Worm (Caenorhabditis elegans) whole organism, young adult: ENCODE measurements around the gene hmg-1.2.

ENCODE experiments used
- D2030.7 ChIP-seq: fragments of 200-800 bp; sonication (Bioruptor generic); IDR thresholded peaks from 2 replicates; pipeline ENCODE4 v1.3.6; 2022; ENCODE audit warnings: missing genetic modification reagents, missing genetic modification characterization, missing compliant biosample characterization
- F23B12.7 ChIP-seq: sonication (generic microtip); optimal IDR thresholded peaks from 2 replicates; lab custom pipeline; 2017; ENCODE audit warnings: missing genetic modification characterization, mild to moderate bottlenecking, missing compliant biosample characterization, antibody characterized with exemption, moderate library complexity; ENCODE audit not compliant: insufficient read depth
- F37B4.10 ChIP-seq: fragments of 200-800 bp; sonication (Bioruptor generic); IDR thresholded peaks from 2 replicates; pipeline ENCODE4 v1.3.6; 2022; ENCODE audit warnings: missing genetic modification characterization, missing compliant biosample characterization
- F52B5.7 ChIP-seq: sonication (generic microtip); optimal IDR thresholded peaks from 2 replicates; lab custom pipeline; 2016; ENCODE audit warnings: mild to moderate bottlenecking, missing genetic modification characterization, missing compliant biosample characterization
- F57A8.1 ChIP-seq: fragments of 200-800 bp; sonication (Bioruptor generic); optimal IDR thresholded peaks from 2 replicates; lab custom pipeline; 2018; ENCODE audit warnings: mild to moderate bottlenecking, missing genetic modification characterization, moderate library complexity, missing compliant biosample characterization
- F57C9.4 ChIP-seq: sonication (generic microtip); optimal IDR thresholded peaks from 2 replicates; lab custom pipeline; 2017; ENCODE audit warnings: mild to moderate bottlenecking, missing genetic modification characterization, missing compliant biosample characterization
- Y53G8AR.9 ChIP-seq: fragments of 200-800 bp; sonication (Bioruptor generic); conservative IDR thresholded peaks from 2 replicates; pipeline ENCODE4 v1.3.6; 2022; ENCODE audit warnings: missing genetic modification reagents, missing genetic modification characterization, missing compliant biosample characterization
- aptf-2 ChIP-seq: fragments of 200-800 bp; sonication (Bioruptor generic); conservative IDR thresholded peaks from 2 replicates; pipeline ENCODE4 v1.3.6; 2022; ENCODE audit warnings: missing genetic modification reagents, missing genetic modification characterization, missing compliant biosample characterization
- attf-3 ChIP-seq: fragments of 200-800 bp; sonication (Bioruptor generic); conservative IDR thresholded peaks from 2 replicates; pipeline ENCODE4 v1.3.6; 2022; ENCODE audit warnings: missing genetic modification reagents, missing genetic modification characterization, missing compliant biosample characterization
- ceh-100 ChIP-seq: fragments of 200-800 bp; sonication (Bioruptor generic); IDR thresholded peaks from 2 replicates; pipeline ENCODE4 v1.3.6; 2022; ENCODE audit warnings: missing genetic modification reagents, missing genetic modification characterization, missing compliant biosample characterization
- ceh-40 ChIP-seq: fragments of 200-800 bp; sonication (Bioruptor generic); IDR thresholded peaks from 2 replicates; pipeline ENCODE4 v1.3.6; 2022; ENCODE audit warnings: missing genetic modification characterization, missing compliant biosample characterization
- ceh-58 ChIP-seq: fragments of 200-800 bp; sonication (Bioruptor generic); IDR thresholded peaks from 2 replicates; pipeline ENCODE4 v1.3.6; 2022; ENCODE audit warnings: missing genetic modification characterization, missing compliant biosample characterization
- die-1 ChIP-seq: sonication (generic microtip); optimal IDR thresholded peaks from 2 replicates; lab custom pipeline; 2016; ENCODE audit warnings: missing genotype, mild to moderate bottlenecking, missing genetic modification characterization, missing compliant biosample characterization
- egrh-3 ChIP-seq: fragments of 200-800 bp; sonication (Bioruptor generic); IDR thresholded peaks from 2 replicates; pipeline ENCODE4 v1.3.6; 2022; ENCODE audit warnings: missing genetic modification reagents, missing genetic modification characterization, missing compliant biosample characterization
- ets-4 ChIP-seq: fragments of 200-800 bp; sonication (Bioruptor generic); optimal IDR thresholded peaks from 2 replicates; lab custom pipeline; 2018; ENCODE audit warnings: mild to moderate bottlenecking, missing genetic modification characterization, missing compliant biosample characterization
- hlh-26 ChIP-seq: fragments of 200-800 bp; sonication (Bioruptor generic); conservative IDR thresholded peaks from 2 replicates; pipeline ENCODE4 v1.3.6; 2022; ENCODE audit warnings: missing genetic modification reagents, missing genetic modification characterization, missing compliant biosample characterization
- hrde-1 ChIP-seq: sonication (generic microtip); optimal IDR thresholded peaks from 2 replicates; lab custom pipeline; 2016; ENCODE audit warnings: missing genetic modification characterization, mild to moderate bottlenecking, missing compliant biosample characterization, moderate library complexity, missing genotype, missing genetic modification reagents, borderline replicate concordance
- lag-1 ChIP-seq: fragments of 200-800 bp; sonication (Bioruptor generic); IDR thresholded peaks from 2 replicates; pipeline ENCODE4 v1.3.6; 2022; ENCODE audit warnings: missing genetic modification reagents, missing genetic modification characterization, missing compliant biosample characterization
- lin-35 ChIP-seq, 3 experiments: fragments of 150-350 bp in 2 of 3; sonication (generic microtip) in 1 of 3; optimal IDR thresholded peaks; 2 replicates each; lab custom pipeline; 2014 to 2018; ENCODE audit warnings: missing biosample characterization in 3 of 3, missing genetic modification characterization in 3 of 3, missing genetic modification reagents in 3 of 3
- lin-54 ChIP-seq: fragments of 200-800 bp; sonication (Bioruptor generic); optimal IDR thresholded peaks from 2 replicates; lab custom pipeline; 2018; ENCODE audit warnings: mild to moderate bottlenecking, missing genetic modification characterization, missing compliant biosample characterization
- lsl-1 ChIP-seq: fragments of 200-800 bp; sonication (Bioruptor generic); optimal IDR thresholded peaks from 2 replicates; lab custom pipeline; 2018; ENCODE audit warnings: mild to moderate bottlenecking, missing genetic modification characterization, moderate library complexity, missing compliant biosample characterization
- lsy-27 ChIP-seq: sonication (generic microtip); optimal IDR thresholded peaks from 2 replicates; lab custom pipeline; 2017; ENCODE audit warnings: missing genetic modification characterization, mild to moderate bottlenecking, missing compliant biosample characterization, antibody characterized with exemption, missing genotype, borderline replicate concordance; ENCODE audit not compliant: insufficient read depth
- madf-8 ChIP-seq: fragments of 200-800 bp; sonication (Bioruptor generic); conservative IDR thresholded peaks from 2 replicates; pipeline ENCODE4 v1.3.6; 2022; ENCODE audit warnings: missing genetic modification reagents, missing genetic modification characterization, missing compliant biosample characterization
- mel-28 ChIP-seq: sonication (generic microtip); optimal IDR thresholded peaks from 2 replicates; lab custom pipeline; 2016; ENCODE audit warnings: borderline replicate concordance, mild to moderate bottlenecking, missing genetic modification characterization, missing compliant biosample characterization
- nfya-1 ChIP-seq: sonication (generic microtip); optimal IDR thresholded peaks from 2 replicates; lab custom pipeline; 2017; ENCODE audit warnings: antibody characterized with exemption, missing compliant biosample characterization, missing genetic modification characterization, borderline replicate concordance; ENCODE audit not compliant: insufficient read depth
- pbrm-1 ChIP-seq: fragments of 200-800 bp; sonication (Bioruptor generic); IDR thresholded peaks from 2 replicates; pipeline ENCODE4 v1.3.6; 2022; ENCODE audit warnings: missing genetic modification reagents, missing genetic modification characterization, missing compliant biosample characterization
- pha-4 ChIP-seq: fragments of 150-350 bp; sonication (generic microtip); optimal IDR thresholded peaks from 2 replicates; lab custom pipeline; 2014; ENCODE audit warnings: missing biosample characterization, missing genetic modification reagents, missing genetic modification characterization
- rcor-1 ChIP-seq: fragments of 200-800 bp; sonication (Bioruptor generic); IDR thresholded peaks from 2 replicates; pipeline ENCODE4 v1.3.6; 2022; ENCODE audit warnings: missing genetic modification reagents, missing genetic modification characterization, missing compliant biosample characterization
- rec-8 ChIP-seq, 2 experiments: sonication (generic microtip); optimal IDR thresholded peaks; 2 replicates each; lab custom pipeline; 2016; ENCODE audit warnings: mild to moderate bottlenecking in 2 of 2, missing genetic modification characterization in 2 of 2, missing genetic modification reagents in 2 of 2, missing genotype in 2 of 2, missing biosample characterization in 1 of 2, missing compliant biosample characterization in 1 of 2, moderate library complexity in 1 of 2
- snpc-1.3 ChIP-seq: sonication (generic microtip); optimal IDR thresholded peaks from 2 replicates; lab custom pipeline; 2017; ENCODE audit warnings: missing genetic modification characterization, mild to moderate bottlenecking, missing compliant biosample characterization, antibody characterized with exemption, moderate library complexity, missing genotype, missing genetic modification reagents; ENCODE audit not compliant: insufficient read depth
- snpc-4 ChIP-seq, 5 experiments: fragments of 150-350 bp in 1 of 5; sonication (generic microtip) in 4 of 5; optimal IDR thresholded peaks; 2 replicates each; lab custom pipeline; 2014 to 2018; ENCODE audit warnings: missing genetic modification characterization in 5 of 5, missing biosample characterization in 3 of 5, antibody characterized with exemption in 2 of 5, mild to moderate bottlenecking in 2 of 5, missing compliant biosample characterization in 2 of 5, missing genotype in 2 of 5, moderate library complexity in 2 of 5, missing genetic modification reagents in 1 of 5
- somi-1 ChIP-seq: fragments of 200-800 bp; sonication (Bioruptor generic); optimal IDR thresholded peaks from 2 replicates; lab custom pipeline; 2018; ENCODE audit warnings: mild to moderate bottlenecking, missing genetic modification characterization, missing compliant biosample characterization
- tbp1 ChIP-seq: fragments of 200-800 bp; sonication (Bioruptor generic); optimal IDR thresholded peaks from 2 replicates; lab custom pipeline; 2018; ENCODE audit warnings: mild to moderate bottlenecking, missing genetic modification characterization, missing compliant biosample characterization
- ztf-25 ChIP-seq: fragments of 200-800 bp; sonication (Bioruptor generic); IDR thresholded peaks from 2 replicates; pipeline ENCODE4 v1.3.6; 2022; ENCODE audit warnings: missing genetic modification reagents, missing genetic modification characterization, missing compliant biosample characterization
- ztf-3 ChIP-seq: fragments of 200-800 bp; sonication (Bioruptor generic); optimal IDR thresholded peaks from 2 replicates; lab custom pipeline; 2018; ENCODE audit warnings: mild to moderate bottlenecking, missing genetic modification characterization, missing compliant biosample characterization

The hmg-1.2 gene

DNA sequence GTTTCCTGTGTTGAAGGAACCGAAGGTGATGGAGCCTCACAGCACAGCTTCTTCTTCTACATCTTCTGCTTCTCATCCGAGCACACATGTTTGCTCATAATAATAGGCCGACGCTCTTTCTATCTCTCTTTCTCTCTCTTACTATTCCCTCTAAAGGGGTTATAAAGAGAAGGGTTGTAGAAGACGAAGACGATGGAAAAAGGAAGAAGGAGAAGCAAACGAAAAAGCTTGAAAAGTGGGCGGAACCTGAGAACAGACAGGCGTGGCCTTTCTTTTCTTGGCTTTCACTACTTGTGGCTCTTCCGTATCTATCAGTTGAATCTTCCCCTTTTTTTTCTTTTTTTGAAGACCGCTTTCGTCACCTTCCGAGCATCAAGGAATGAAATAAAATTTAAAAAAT lies 27.7 kb downstream of the hmg-1.2 start:
- TF ChIP-seq F52B5.7 (tag; lab: Kevin White, UChicago) (no peak), rec-8 (tag; optimal IDR thresholded peaks at IDR 0.05; lab: Kevin White, UChicago) (no peak), ceh-58 (no peak), hlh-26 (GFP tag; lab: Robert Waterston, UW) (no peak), attf-3 (GFP tag; lab: Robert Waterston, UW) (no peak), F37B4.10 (GFP tag; lab: Robert Waterston, UW) (no peak), pbrm-1 (GFP tag; lab: Robert Waterston, UW) (no peak), lag-1 (GFP tag; lab: Robert Waterston, UW) (no peak), F57C9.4 (no peak), ztf-3 (GFP tag; lab: Kevin White, UChicago) (no peak), rcor-1 (no peak), hrde-1 (no peak), aptf-2 (no peak), snpc-1.3 (no peak), mel-28 (tag; lab: Kevin White, UChicago) (no peak), F57A8.1 (GFP tag; lab: Kevin White, UChicago) (no peak), egrh-3 (GFP tag; lab: Robert Waterston, UW) (no peak), lsl-1 (GFP tag; lab: Kevin White, UChicago) (no peak)
- TF ChIP-seq, all 124 proteins: peak for 0

DNA sequence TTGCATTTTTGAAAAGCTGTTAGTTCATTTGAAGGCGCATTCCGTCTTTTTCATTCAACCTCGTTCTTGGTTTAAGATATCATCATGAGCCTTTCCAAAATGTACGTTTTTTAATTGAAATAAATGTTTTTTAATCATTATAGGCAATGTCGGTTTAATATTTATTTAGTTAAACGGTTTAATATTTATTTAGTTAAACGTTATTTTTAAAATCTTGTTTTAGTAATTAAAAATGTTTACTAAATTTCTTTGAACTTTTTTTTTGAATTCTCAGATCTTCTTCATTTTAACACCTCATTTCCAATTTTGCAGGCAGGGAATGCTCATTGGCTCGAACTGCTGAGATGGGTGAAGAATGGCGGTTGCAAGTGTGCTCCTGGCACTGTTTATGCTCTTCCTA lies 28.9 kb downstream of the hmg-1.2 start, which contains the start of gene gar-2:
gar-2 (plus strand) TSS at position 301 of the 400 bp plus-strand sequence.
- no peak for TF ChIP-seq F23B12.7 (tag; lab: Kevin White, UChicago)
- TF ChIP-seq madf-8 = no peak
- no peak for TF ChIP-seq D2030.7 (GFP tag; lab: Robert Waterston, UW)
- TF ChIP-seq ceh-100 (GFP tag; lab: Robert Waterston, UW) = no peak
- no peak for TF ChIP-seq ztf-25 (GFP tag; lab: Robert Waterston, UW)
- no peak for TF ChIP-seq snpc-4 (GFP tag; optimal IDR thresholded peaks at IDR 0.05; lab: Kevin White, UChicago)
- no peak for TF ChIP-seq snpc-4 (tag; optimal IDR thresholded peaks at IDR 0.05; lab: Kevin White, UChicago)
- TF ChIP-seq ceh-40 (GFP tag; lab: Robert Waterston, UW) = no peak
- no peak for TF ChIP-seq pha-4

DNA sequence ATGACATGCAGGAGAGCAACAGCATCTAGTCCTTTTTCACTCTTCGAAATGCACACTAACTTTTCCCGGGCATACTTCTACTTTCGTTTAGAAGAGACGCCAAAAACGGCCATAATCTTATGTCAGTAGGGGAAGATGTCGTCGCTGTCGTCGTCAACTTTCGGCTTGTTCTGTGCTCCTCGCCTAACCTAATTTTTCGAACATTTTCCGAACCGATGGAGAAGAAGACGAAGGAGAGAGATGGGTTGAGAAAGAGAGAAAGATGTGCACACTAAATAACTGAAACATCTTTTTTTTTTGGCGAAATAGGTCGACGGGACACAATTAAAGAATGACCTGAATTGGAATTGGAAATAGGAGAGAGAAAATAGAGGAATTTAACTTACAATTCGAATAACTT lies 30.2 kb downstream of the hmg-1.2 start:
- no peak for TF ChIP-seq ztf-3 (GFP tag; lab: Kevin White, UChicago)
- no peak for TF ChIP-seq die-1 (tag; lab: Kevin White, UChicago)
- TF ChIP-seq attf-3 (GFP tag; lab: Robert Waterston, UW) = no peak
- no peak for TF ChIP-seq Y53G8AR.9 (GFP tag; lab: Robert Waterston, UW)
- peak in 1 of 3 experiments; percentile 16 for TF ChIP-seq lin-35 (GFP tag; optimal IDR thresholded peaks at IDR 0.05; lab: Kevin White, UChicago)
- TF ChIP-seq tbp1 = no peak
- TF ChIP-seq lin-54 (GFP tag; lab: Kevin White, UChicago) = no peak

DNA sequence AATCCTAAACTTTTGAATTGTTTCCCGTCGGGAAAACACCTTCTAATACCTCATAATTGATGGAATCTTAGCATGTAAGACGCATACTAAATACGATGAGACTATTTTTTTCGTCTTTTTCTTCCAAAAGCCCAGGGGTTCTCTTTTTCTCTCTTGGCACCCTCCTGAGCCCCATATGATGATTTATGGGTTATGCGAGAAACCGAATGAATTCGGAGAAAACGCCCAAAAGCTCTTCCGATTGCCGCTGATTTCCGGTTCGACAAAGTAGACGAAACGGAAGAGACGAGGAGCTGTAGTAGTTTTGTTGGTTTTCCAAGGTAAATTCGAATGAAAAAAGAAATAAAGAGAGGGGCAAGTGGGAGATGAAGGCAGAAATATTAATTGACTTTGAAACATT lies 31.3 kb downstream of the hmg-1.2 start:
- TF ChIP-seq ets-4 (no peak), nfya-1 (no peak), F37B4.10 (GFP tag; lab: Robert Waterston, UW) (no peak), somi-1 (GFP tag; lab: Kevin White, UChicago) (no peak), lsy-27 (tag; lab: Kevin White, UChicago) (no peak)
- TF ChIP-seq, all 124 proteins: peak for 0
